Worm (Caenorhabditis elegans) whole organism, late embryonic: ENCODE data around the gene Y32H12A.1.

Experiments used
- ets-4 ChIP-seq: sonication (generic microtip); optimal IDR thresholded peaks from 2 replicates; lab custom pipeline; 2016; ENCODE audit warnings: missing genetic modification characterization, missing compliant biosample characterization
- ttx-3 ChIP-seq: sonication (generic microtip); optimal IDR thresholded peaks from 2 replicates; lab custom pipeline; 2016; ENCODE audit warnings: missing genetic modification reagents, missing genetic modification characterization, missing compliant biosample characterization

DNA sequence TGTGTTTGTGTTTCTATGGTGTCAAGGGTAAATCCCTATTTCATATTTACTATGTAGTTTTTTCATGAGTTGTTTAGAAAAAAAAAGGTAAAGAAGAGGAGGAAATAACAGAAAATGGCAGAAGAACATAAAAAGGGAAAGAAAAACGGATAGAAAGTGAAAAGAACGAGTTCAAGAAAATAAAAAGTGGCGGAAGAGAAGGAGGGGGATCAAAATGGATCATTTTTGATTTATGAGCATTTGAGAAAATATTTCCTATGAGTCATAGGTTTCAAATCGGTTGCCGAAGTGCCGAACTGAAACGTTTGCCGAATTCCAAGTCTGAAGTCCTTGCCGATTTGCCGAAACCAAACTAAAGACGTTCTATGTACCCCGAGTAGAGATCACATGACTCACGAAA, 23.2 kb upstream of the Y32H12A.1 start:
- TF ChIP-seq ttx-3 (tag; lab: Kevin White, UChicago) (no peak), ets-4 (tag; lab: Kevin White, UChicago) (no peak)
